Fruit fly (Drosophila melanogaster): Measurements from ENCODE around the gene ZC3H3.

The ZC3H3 gene

dm6 chr3L:8547104-8547523 lies 37.6 kb upstream of the ZC3H3 start (continued):
- TF ChIP-seq jigr1 (GFP tag; IDR thresholded peaks at IDR 0.05) = peak; percentile 41; the same call in 1 of the 3 replicates
- TF ChIP-seq gsb-n (tag; optimal IDR thresholded peaks at IDR 0.05) = peak; percentile 73
- TF ChIP-seq CG12299 (tag; optimal IDR thresholded peaks at IDR 0.05) = peak; percentile 88
- peak; percentile 90 for TF ChIP-seq CG17359 (tag; optimal IDR thresholded peaks at IDR 0.05)
- TF ChIP-seq CG2129 (GFP tag; IDR thresholded peaks at IDR 0.05; ENCODE audit: partially characterized antibody) = no peak
- peak; percentile 22 for TF ChIP-seq grn (GFP tag; optimal IDR thresholded peaks at IDR 0.05)
- TF ChIP-seq CG14050 (GFP tag; IDR thresholded peaks at IDR 0.05) = peak; percentile 61; the same call in 2 of the 3 replicates
- TF ChIP-seq fru (optimal IDR thresholded peaks at IDR 0.05) = no peak
- peak; percentile 68; the same call in 1 of the 2 replicates for TF ChIP-seq Nf-YA (GFP tag; IDR thresholded peaks at IDR 0.05)
- peak; percentile 65 for TF ChIP-seq trem (tag; optimal IDR thresholded peaks at IDR 0.05)
- peak; percentile 20 for TF ChIP-seq lbe (GFP tag; optimal IDR thresholded peaks at IDR 0.05)
- peak; percentile 83 for TF ChIP-seq so (GFP tag; IDR thresholded peaks at IDR 0.05)
- TF ChIP-seq CG9727 (GFP tag; optimal IDR thresholded peaks at IDR 0.05) = peak; percentile 90
- TF ChIP-seq E2f2 (GFP tag; IDR thresholded peaks at IDR 0.05) = peak; percentile 44
- no peak for TF ChIP-seq pzg (GFP tag; optimal IDR thresholded peaks at IDR 0.05)
- peak; percentile 46 for TF ChIP-seq Dad (GFP tag; optimal IDR thresholded peaks at IDR 0.05)
- peak; percentile 78 for TF ChIP-seq CG30431 (GFP tag; optimal IDR thresholded peaks at IDR 0.05)
- TF ChIP-seq tx (GFP tag; optimal IDR thresholded peaks at IDR 0.05) = peak; percentile 59
- peak; percentile 56 for TF ChIP-seq jumu (GFP tag; optimal IDR thresholded peaks at IDR 0.05)
- TF ChIP-seq CG32772 (GFP tag; IDR thresholded peaks at IDR 0.05) = peak; percentile 74
- no peak for TF ChIP-seq CG14965 (GFP tag; optimal IDR thresholded peaks at IDR 0.05; ENCODE audit: borderline replicate concordance)
- peak; percentile 80 for TF ChIP-seq D19A (tag; optimal IDR thresholded peaks at IDR 0.05)
- peak; percentile 80 to 94 for TF ChIP-seq Pdp1 (GFP tag; optimal IDR thresholded peaks at IDR 0.05)
- peak; percentile 92 for TF ChIP-seq CG18599 (GFP tag; optimal IDR thresholded peaks at IDR 0.05)
- peak; percentile 90 for TF ChIP-seq CG12391 (tag; optimal IDR thresholded peaks at IDR 0.05)
- TF ChIP-seq bsh (GFP tag; optimal IDR thresholded peaks at IDR 0.05) = peak in 1 of 2 experiments; percentile 87
- TF ChIP-seq CG13123 (GFP tag; optimal IDR thresholded peaks at IDR 0.05) = peak; percentile 73
- TF ChIP-seq Hr39 (optimal IDR thresholded peaks at IDR 0.05) = no peak
- peak; percentile 69 for TF ChIP-seq cas (GFP tag; IDR thresholded peaks at IDR 0.05)
- peak; percentile 61 for TF ChIP-seq fu2 (GFP tag; optimal IDR thresholded peaks at IDR 0.05)
- peak; percentile 92 for TF ChIP-seq dmrt99B (tag; optimal IDR thresholded peaks at IDR 0.05)
- peak; percentile 13 for TF ChIP-seq ab (GFP tag; optimal IDR thresholded peaks at IDR 0.05)
- peak; percentile 79 for TF ChIP-seq Hsf (GFP tag; optimal IDR thresholded peaks at IDR 0.05)
- peak; percentile 62 for TF ChIP-seq disco-r (GFP tag; optimal IDR thresholded peaks at IDR 0.05)
- TF ChIP-seq CG17568 (GFP tag; optimal IDR thresholded peaks at IDR 0.05) = peak; percentile 80
- peak; percentile 82 for TF ChIP-seq gcm (GFP tag; optimal IDR thresholded peaks at IDR 0.05)
- TF ChIP-seq CG10979 (tag; optimal IDR thresholded peaks at IDR 0.05) = peak; percentile 83
- peak; percentile 18 for TF ChIP-seq dm (GFP tag; optimal IDR thresholded peaks at IDR 0.05)
- peak; percentile 66 for TF ChIP-seq pnt (GFP tag; optimal IDR thresholded peaks at IDR 0.05)

dm6 chr3L:8546355-8546771 lies 36.8 kb upstream of the ZC3H3 start:
- TF ChIP-seq CG3726 (GFP tag; IDR thresholded peaks at IDR 0.05) = no peak
- no peak for TF ChIP-seq Adf1 (GFP tag; IDR thresholded peaks at IDR 0.05)
- no peak for TF ChIP-seq da (GFP tag; optimal IDR thresholded peaks at IDR 0.05)
- no peak for TF ChIP-seq CG12659 (GFP tag; optimal IDR thresholded peaks at IDR 0.05)
- TF ChIP-seq ab (GFP tag; optimal IDR thresholded peaks at IDR 0.05) = no peak
- TF ChIP-seq CG2120 (GFP tag; optimal IDR thresholded peaks at IDR 0.05) = no peak
- TF ChIP-seq GATAe (GFP tag; conservative IDR thresholded peaks at IDR 0.05) = no peak
- no peak for TF ChIP-seq CG8290 (GFP tag; optimal IDR thresholded peaks at IDR 0.05)
- peak in 1 of 2 experiments; percentile 44 for TF ChIP-seq CG8290 (tag; optimal IDR thresholded peaks at IDR 0.05)
- TF ChIP-seq ems (GFP tag; optimal IDR thresholded peaks at IDR 0.05) = no peak
- TF ChIP-seq tio (GFP tag; optimal IDR thresholded peaks at IDR 0.05) = no peak
- TF ChIP-seq CG7786 (GFP tag; optimal IDR thresholded peaks at IDR 0.05) = no peak
- no peak for TF ChIP-seq Lpt (GFP tag; optimal IDR thresholded peaks at IDR 0.05)
- TF ChIP-seq CG31224 (GFP tag; IDR thresholded peaks at IDR 0.05) = no peak
- TF ChIP-seq kah (GFP tag; optimal IDR thresholded peaks at IDR 0.05) = peak; percentile 97
- no peak; the same call in 2 of the 3 replicates for TF ChIP-seq zen2 (GFP tag; IDR thresholded peaks at IDR 0.05; ENCODE audit: partially characterized antibody)
